Worm (Caenorhabditis elegans) whole organism, young adult: ENCODE results near the gene soc-1.
A peak's percentile ranks its signal among the peaks of the same experiment; 100 is the strongest.

Experiments
- B0019.2 ChIP-seq: fragments of 200-800 bp; sonication (Bioruptor generic); conservative IDR thresholded peaks from 2 replicates; pipeline ENCODE4 v1.3.6; 2022; ENCODE audit warnings: missing genetic modification reagents, missing genetic modification characterization, missing compliant biosample characterization
- B0336.3 ChIP-seq: fragments of 200-800 bp; sonication (Bioruptor generic); IDR thresholded peaks from 2 replicates; pipeline ENCODE4 v1.3.6; 2022; ENCODE audit warnings: missing genetic modification characterization, missing compliant biosample characterization
- D2030.7 ChIP-seq: fragments of 200-800 bp; sonication (Bioruptor generic); IDR thresholded peaks from 2 replicates; pipeline ENCODE4 v1.3.6; 2022; ENCODE audit warnings: missing genetic modification reagents, missing genetic modification characterization, missing compliant biosample characterization
- F22D6.2 ChIP-seq: sonication (generic microtip); optimal IDR thresholded peaks from 2 replicates; lab custom pipeline; 2016; ENCODE audit warnings: mild to moderate bottlenecking, missing genetic modification characterization, missing compliant biosample characterization
- F23B12.7 ChIP-seq: sonication (generic microtip); optimal IDR thresholded peaks from 2 replicates; lab custom pipeline; 2017; ENCODE audit warnings: missing genetic modification characterization, mild to moderate bottlenecking, missing compliant biosample characterization, antibody characterized with exemption, moderate library complexity; ENCODE audit not compliant: insufficient read depth
- F39B2.1 ChIP-seq: fragments of 200-800 bp; sonication (Bioruptor generic); IDR thresholded peaks from 2 replicates; pipeline ENCODE4 v1.3.6; 2022; ENCODE audit warnings: missing genetic modification reagents, missing genetic modification characterization, missing compliant biosample characterization
- F49E8.2 ChIP-seq: sonication (generic microtip); optimal IDR thresholded peaks from 3 replicates; lab custom pipeline; 2017; ENCODE audit warnings: missing genetic modification characterization, mild to moderate bottlenecking, missing compliant biosample characterization, antibody characterized with exemption, moderate library complexity; ENCODE audit not compliant: insufficient read depth
- F52B5.7 ChIP-seq: sonication (generic microtip); optimal IDR thresholded peaks from 2 replicates; lab custom pipeline; 2016; ENCODE audit warnings: mild to moderate bottlenecking, missing genetic modification characterization, missing compliant biosample characterization
- K11D2.4 ChIP-seq: fragments of 200-800 bp; sonication (Bioruptor generic); IDR thresholded peaks from 2 replicates; pipeline ENCODE4 v1.3.6; 2022; ENCODE audit warnings: missing genetic modification reagents, missing genetic modification characterization, missing compliant biosample characterization
- attf-5 ChIP-seq: fragments of 200-800 bp; sonication (Bioruptor generic); optimal IDR thresholded peaks from 2 replicates; lab custom pipeline; 2018; ENCODE audit warnings: mild to moderate bottlenecking, missing genetic modification characterization, missing compliant biosample characterization
- bed-2 ChIP-seq: fragments of 200-800 bp; sonication (Bioruptor generic); IDR thresholded peaks from 2 replicates; pipeline ENCODE4 v1.3.6; 2022; ENCODE audit warnings: missing genetic modification reagents, missing genetic modification characterization, missing compliant biosample characterization
- cebp-2 ChIP-seq: fragments of 200-800 bp; sonication (Bioruptor generic); IDR thresholded peaks from 2 replicates; pipeline ENCODE4 v1.3.6; 2022; ENCODE audit warnings: missing genetic modification characterization, missing compliant biosample characterization
- dox-1 ChIP-seq: fragments of 200-800 bp; sonication (Bioruptor generic); IDR thresholded peaks from 2 replicates; pipeline ENCODE4 v1.3.6; 2022; ENCODE audit warnings: missing genetic modification reagents, missing genetic modification characterization, missing compliant biosample characterization
- dpl-1 ChIP-seq: fragments of 150-350 bp; optimal IDR thresholded peaks from 2 replicates; lab custom pipeline; 2014; ENCODE audit warnings: missing biosample characterization, missing genetic modification reagents, missing genetic modification characterization
- egl-18 ChIP-seq: fragments of 200-800 bp; sonication (Bioruptor generic); IDR thresholded peaks from 2 replicates; pipeline ENCODE4 v1.3.6; 2022; ENCODE audit warnings: missing genetic modification reagents, missing genetic modification characterization, missing compliant biosample characterization
- egrh-3 ChIP-seq: fragments of 200-800 bp; sonication (Bioruptor generic); IDR thresholded peaks from 2 replicates; pipeline ENCODE4 v1.3.6; 2022; ENCODE audit warnings: missing genetic modification reagents, missing genetic modification characterization, missing compliant biosample characterization
- hmg-1.2 ChIP-seq: fragments of 200-800 bp; sonication (Bioruptor generic); IDR thresholded peaks from 2 replicates; pipeline ENCODE4 v1.3.6; 2022; ENCODE audit warnings: missing genetic modification reagents, missing genetic modification characterization, missing compliant biosample characterization
- lin-35 ChIP-seq, 3 experiments: fragments of 150-350 bp in 2 of 3; sonication (generic microtip) in 1 of 3; optimal IDR thresholded peaks; 2 replicates each; lab custom pipeline; 2014 to 2018; ENCODE audit warnings: missing biosample characterization in 3 of 3, missing genetic modification characterization in 3 of 3, missing genetic modification reagents in 3 of 3
- lin-40 ChIP-seq: sonication (generic microtip); optimal IDR thresholded peaks from 2 replicates; lab custom pipeline; 2016; ENCODE audit warnings: missing genetic modification characterization, mild to moderate bottlenecking, missing compliant biosample characterization, missing genotype, missing genetic modification reagents
- lin-54 ChIP-seq: fragments of 200-800 bp; sonication (Bioruptor generic); optimal IDR thresholded peaks from 2 replicates; lab custom pipeline; 2018; ENCODE audit warnings: mild to moderate bottlenecking, missing genetic modification characterization, missing compliant biosample characterization
- lsl-1 ChIP-seq: fragments of 200-800 bp; sonication (Bioruptor generic); optimal IDR thresholded peaks from 2 replicates; lab custom pipeline; 2018; ENCODE audit warnings: mild to moderate bottlenecking, missing genetic modification characterization, moderate library complexity, missing compliant biosample characterization
- madf-10 ChIP-seq: sonication (generic microtip); optimal IDR thresholded peaks from 2 replicates; lab custom pipeline; 2016; ENCODE audit warnings: mild to moderate bottlenecking, missing genetic modification characterization, missing compliant biosample characterization
- mcd-1 ChIP-seq: fragments of 200-800 bp; sonication (Bioruptor generic); IDR thresholded peaks from 2 replicates; pipeline ENCODE4 v1.3.6; 2022; ENCODE audit warnings: missing genetic modification reagents, missing genetic modification characterization, missing compliant biosample characterization
- pha-4 ChIP-seq: fragments of 150-350 bp; sonication (generic microtip); optimal IDR thresholded peaks from 2 replicates; lab custom pipeline; 2014; ENCODE audit warnings: missing biosample characterization, missing genetic modification reagents, missing genetic modification characterization
- repo-1 ChIP-seq: sonication (generic microtip); optimal IDR thresholded peaks from 2 replicates; lab custom pipeline; 2017; ENCODE audit warnings: mild to moderate bottlenecking, missing genetic modification characterization, missing compliant biosample characterization
- snpc-1.1 ChIP-seq: sonication (generic microtip); optimal IDR thresholded peaks from 2 replicates; lab custom pipeline; 2017; ENCODE audit warnings: missing genetic modification characterization, mild to moderate bottlenecking, missing compliant biosample characterization, antibody characterized with exemption, moderate library complexity, missing genotype, missing genetic modification reagents; ENCODE audit not compliant: insufficient read depth
- snpc-4 ChIP-seq, 5 experiments: fragments of 150-350 bp in 1 of 5; sonication (generic microtip) in 4 of 5; optimal IDR thresholded peaks; 2 replicates each; lab custom pipeline; 2014 to 2018; ENCODE audit warnings: missing genetic modification characterization in 5 of 5, missing biosample characterization in 3 of 5, antibody characterized with exemption in 2 of 5, mild to moderate bottlenecking in 2 of 5, missing compliant biosample characterization in 2 of 5, missing genotype in 2 of 5, moderate library complexity in 2 of 5, missing genetic modification reagents in 1 of 5
- sptf-2 ChIP-seq: fragments of 200-800 bp; sonication (Bioruptor generic); optimal IDR thresholded peaks from 2 replicates; lab custom pipeline; 2018; ENCODE audit warnings: mild to moderate bottlenecking, missing genetic modification characterization, missing compliant biosample characterization
- tbx-9 ChIP-seq: sonication (generic microtip); optimal IDR thresholded peaks from 2 replicates; lab custom pipeline; 2016; ENCODE audit warnings: borderline replicate concordance, missing genetic modification characterization, inconsistent platforms, missing compliant biosample characterization
- unc-62 ChIP-seq: fragments of 150-350 bp; optimal IDR thresholded peaks from 2 replicates; lab custom pipeline; 2014; ENCODE audit warnings: missing biosample characterization, missing genetic modification reagents, missing genetic modification characterization
- xnd-1 ChIP-seq: sonication (generic microtip); optimal IDR thresholded peaks from 2 replicates; lab custom pipeline; 2016; ENCODE audit warnings: missing genotype, missing genetic modification reagents, missing genetic modification characterization, missing compliant biosample characterization
- zfh-2 ChIP-seq: fragments of 200-800 bp; sonication (Bioruptor generic); conservative IDR thresholded peaks from 2 replicates; pipeline ENCODE4 v1.3.6; 2022; ENCODE audit warnings: missing genetic modification reagents, missing genetic modification characterization, missing compliant biosample characterization
- ztf-26 ChIP-seq: sonication (generic microtip); optimal IDR thresholded peaks from 2 replicates; lab custom pipeline; 2017; ENCODE audit warnings: missing genetic modification characterization, missing compliant biosample characterization
- ztf-28 ChIP-seq: fragments of 200-800 bp; sonication (Bioruptor generic); IDR thresholded peaks from 2 replicates; pipeline ENCODE4 v1.3.6; 2022; ENCODE audit warnings: missing genetic modification reagents, missing genetic modification characterization, missing compliant biosample characterization

Gene soc-1

DNA sequence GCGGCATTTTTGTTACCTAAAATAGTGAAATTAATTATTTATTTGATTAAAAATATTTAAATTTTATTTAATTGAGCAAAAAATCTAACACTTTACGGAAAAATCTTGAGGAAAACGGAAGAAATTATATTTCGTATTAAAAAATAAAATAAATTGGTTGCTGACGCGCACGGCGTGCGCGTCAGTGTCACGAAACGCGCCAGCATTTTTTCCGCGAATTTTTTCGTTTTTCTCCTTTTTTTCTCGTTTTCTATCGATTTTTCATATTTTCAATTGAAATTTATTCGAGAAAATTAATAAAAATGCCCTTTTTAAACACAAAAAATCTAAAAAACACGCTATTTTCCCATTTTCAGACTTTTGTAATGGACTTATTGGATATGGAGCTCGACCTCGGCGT lies 26.9 kb upstream of the soc-1 start, which contains the start of the genes Y61A9LA.10 and F54D11.4 (continued):
- TF ChIP-seq dpl-1 (GFP tag; lab: Kevin White, UChicago) (peak; percentile 44), attf-5 (GFP tag; lab: Kevin White, UChicago) (peak; percentile 36), ztf-28 (GFP tag; lab: Robert Waterston, UW) (no peak), hmg-1.2 (GFP tag; lab: Robert Waterston, UW) (0 out of 2 replicates have a peak, but pooled peaks have one; percentile 9), D2030.7 (GFP tag; lab: Robert Waterston, UW) (0 out of 2 replicates have a peak, but pooled peaks have one; percentile 34), egl-18 (GFP tag; lab: Robert Waterston, UW) (no peak), mcd-1 (GFP tag; lab: Robert Waterston, UW) (peak; percentile 66), lin-54 (peak; percentile 47), F39B2.1 (no peak), repo-1 (tag; lab: Kevin White, UChicago) (peak; percentile 1), xnd-1 (peak; percentile 42), lin-35 (GFP tag; optimal IDR thresholded peaks at IDR 0.05; lab: Kevin White, UChicago) (peak in 1 of 3 experiments; percentile 73), snpc-4 (GFP tag; optimal IDR thresholded peaks at IDR 0.05; lab: Kevin White, UChicago) (no peak), snpc-4 (tag; optimal IDR thresholded peaks at IDR 0.05; lab: Kevin White, UChicago) (peak in 1 of 4 experiments; percentile 44), lin-40 (tag; lab: Kevin White, UChicago) (peak; percentile 46), lsl-1 (GFP tag; lab: Kevin White, UChicago) (peak; percentile 49), F49E8.2 (tag; lab: Kevin White, UChicago) (no peak), B0336.3 (GFP tag; lab: Robert Waterston, UW) (0 out of 2 replicates have a peak, but pooled peaks have one; percentile 26)
- TF ChIP-seq, all 124 proteins: peak for 23

DNA sequence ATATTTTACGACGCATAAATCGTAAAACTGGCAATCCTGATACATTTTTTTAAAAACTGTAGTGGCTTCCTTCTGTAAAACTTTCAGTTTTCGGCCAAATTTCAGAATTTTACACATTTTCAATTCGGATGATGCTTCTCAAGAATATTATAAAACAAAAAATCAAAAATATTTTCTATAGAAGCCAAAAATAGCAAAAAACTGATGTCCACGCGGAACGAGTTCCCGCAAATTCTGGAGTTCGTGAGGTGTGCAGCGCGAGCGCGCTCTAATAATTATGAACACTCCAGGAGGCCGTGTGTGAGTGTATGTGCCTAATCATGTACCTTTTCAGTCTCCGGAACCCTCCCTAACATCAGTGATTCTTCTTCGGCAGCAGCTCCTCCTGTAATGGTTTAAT lies 25.5 kb upstream of the soc-1 start, which contains the start of gene sumv-2:
Gene sumv-2, plus strand, starts transcription at position 301 of the 400 bp plus-strand sequence.
- TF ChIP-seq unc-62 (GFP tag; lab: Kevin White, UChicago): no peak
- TF ChIP-seq F23B12.7: no peak
- no peak for TF ChIP-seq ztf-26 (tag; lab: Kevin White, UChicago)
- no peak for TF ChIP-seq F52B5.7
- no peak for TF ChIP-seq snpc-1.1 (tag; lab: Kevin White, UChicago)
- no peak for TF ChIP-seq egrh-3 (GFP tag; lab: Robert Waterston, UW)
- no peak for TF ChIP-seq B0019.2 (GFP tag; lab: Robert Waterston, UW)
- TF ChIP-seq K11D2.4 (GFP tag; lab: Robert Waterston, UW): no peak
- no peak for TF ChIP-seq bed-2 (GFP tag; lab: Robert Waterston, UW)
- TF ChIP-seq tbx-9 (tag; lab: Kevin White, UChicago): no peak
- TF ChIP-seq pha-4 (tag; lab: Kevin White, UChicago): no peak
- TF ChIP-seq dpl-1 (GFP tag; lab: Kevin White, UChicago): no peak
- TF ChIP-seq dox-1 (GFP tag; lab: Robert Waterston, UW): no peak
- no peak for TF ChIP-seq F22D6.2 (tag; lab: Kevin White, UChicago)

DNA sequence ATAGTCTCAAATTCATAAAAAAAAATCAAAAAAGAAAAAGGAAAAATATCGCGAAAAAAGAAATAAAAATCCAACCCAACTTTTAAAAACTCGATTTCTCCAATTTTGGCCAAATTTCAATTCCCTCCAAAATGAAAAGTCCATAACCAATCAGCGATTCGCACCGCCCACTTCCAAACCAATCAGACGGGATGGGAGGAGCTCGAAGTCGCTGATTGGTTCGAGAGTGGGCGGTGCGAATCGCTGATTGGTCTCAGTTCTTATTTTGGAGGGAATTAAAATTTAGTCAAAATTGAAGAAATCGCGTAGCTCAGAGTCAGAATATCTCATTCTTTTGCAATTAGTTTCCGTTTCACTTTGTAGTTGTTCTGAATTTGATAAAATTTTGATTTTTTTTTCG lies 19.2 kb upstream of the soc-1 start:
- TF ChIP-seq madf-10 (tag; lab: Kevin White, UChicago): no peak
- TF ChIP-seq lin-40 (tag; lab: Kevin White, UChicago): no peak
- TF ChIP-seq sptf-2 (GFP tag; lab: Kevin White, UChicago): no peak
- TF ChIP-seq cebp-2 (GFP tag; lab: Robert Waterston, UW): no peak
- no peak for TF ChIP-seq zfh-2 (GFP tag; lab: Robert Waterston, UW)
- TF ChIP-seq, all 124 proteins: peak for 0
